Fruit fly (Drosophila melanogaster) whole organism, prepupa: ENCODE measurements around the gene Iml1.
A peak's percentile ranks its signal among the peaks of the same experiment; 100 is the strongest.

Experiments used
- CG10631 ChIP-seq: fragments of 200-800 bp; sonication (Bioruptor generic); optimal IDR thresholded peaks from 2 replicates; lab custom pipeline; 2016; ENCODE audit warnings: missing biosample characterization, missing genetic modification characterization
- CG11294 ChIP-seq: fragments of 200-800 bp; sonication (Bioruptor generic); IDR thresholded peaks from 2 replicates; pipeline ENCODE4 v1.3.6; 2022; ENCODE audit warnings: missing biosample characterization, missing genetic modification characterization
- CG11902 ChIP-seq: fragments of 200-800 bp; sonication (Bioruptor generic); optimal IDR thresholded peaks from 3 replicates; lab custom pipeline; 2016; ENCODE audit warnings: missing biosample characterization, missing genetic modification characterization
- CG1621 ChIP-seq: fragments of 200-800 bp; sonication (Bioruptor generic); optimal IDR thresholded peaks from 3 replicates; lab custom pipeline; 2018; ENCODE audit warnings: missing biosample characterization, mild to moderate bottlenecking, missing genetic modification characterization
- CG16779 ChIP-seq: fragments of 200-800 bp; sonication (Bioruptor generic); optimal IDR thresholded peaks from 3 replicates; lab custom pipeline; 2017; ENCODE audit warnings: missing biosample characterization, mild to moderate bottlenecking, missing genetic modification characterization
- CG32006 ChIP-seq: fragments of 200-800 bp; sonication (Bioruptor generic); optimal IDR thresholded peaks from 3 replicates; lab custom pipeline; 2017; ENCODE audit warnings: missing biosample characterization, mild to moderate bottlenecking, missing genetic modification characterization
- CG34406 ChIP-seq: fragments of 200-800 bp; sonication (Bioruptor generic); optimal IDR thresholded peaks from 3 replicates; lab custom pipeline; 2016; ENCODE audit warnings: missing biosample characterization, missing genetic modification characterization
- CG3919 ChIP-seq: fragments of 200-800 bp; sonication (Bioruptor generic); optimal IDR thresholded peaks from 3 replicates; lab custom pipeline; 2016; ENCODE audit warnings: missing biosample characterization, missing genetic modification characterization
- CG6163 ChIP-seq: fragments of 200-800 bp; sonication (Bioruptor generic); IDR thresholded peaks from 3 replicates; pipeline ENCODE4 v1.3.6; 2022; ENCODE audit warnings: missing biosample characterization, missing genetic modification characterization
- CG6808 ChIP-seq: fragments of 200-800 bp; sonication (Bioruptor generic); optimal IDR thresholded peaks from 3 replicates; lab custom pipeline; 2017; ENCODE audit warnings: missing biosample characterization, missing genetic modification characterization, mild to moderate bottlenecking, moderate library complexity, missing genetic modification reagents
- CG6854 ChIP-seq: fragments of 200-800 bp; sonication (Bioruptor generic); optimal IDR thresholded peaks from 2 replicates; lab custom pipeline; 2017; ENCODE audit warnings: missing biosample characterization, mild to moderate bottlenecking, missing genetic modification characterization
- CG8119 ChIP-seq: fragments of 200-800 bp; sonication (Bioruptor generic); IDR thresholded peaks from 3 replicates; pipeline ENCODE4 v1.3.6; 2022; ENCODE audit warnings: missing biosample characterization, missing genetic modification characterization
- CG8319 ChIP-seq: fragments of 200-800 bp; sonication (Bioruptor generic); optimal IDR thresholded peaks from 3 replicates; lab custom pipeline; 2016; ENCODE audit warnings: missing biosample characterization, missing genetic modification characterization
- CG9139 ChIP-seq: fragments of 200-800 bp; sonication (Bioruptor generic); optimal IDR thresholded peaks from 3 replicates; lab custom pipeline; 2017; ENCODE audit warnings: missing biosample characterization, mild to moderate bottlenecking, missing genetic modification characterization
- Eip75B ChIP-seq: fragments of 200-800 bp; sonication (Bioruptor generic); optimal IDR thresholded peaks from 3 replicates; lab custom pipeline; 2016; ENCODE audit warnings: missing biosample characterization, missing genetic modification characterization
- Eip78C ChIP-seq: fragments of 200-800 bp; sonication (Bioruptor generic); peaks from one replicate; lab custom pipeline; 2016; ENCODE audit warnings: missing biosample characterization, missing genetic modification characterization
- Eip93F ChIP-seq: fragments of 200-800 bp; sonication (Bioruptor generic); optimal IDR thresholded peaks from 2 replicates; lab custom pipeline; 2016; ENCODE audit warnings: missing biosample characterization, mild to moderate bottlenecking, missing genetic modification characterization
- Ets21C ChIP-seq: fragments of 200-800 bp; sonication (Bioruptor generic); optimal IDR thresholded peaks from 3 replicates; lab custom pipeline; 2016; ENCODE audit warnings: missing biosample characterization, missing genetic modification characterization
- Ets96B ChIP-seq: fragments of 200-800 bp; optimal IDR thresholded peaks from 2 replicates; lab custom pipeline; 2019; ENCODE audit warnings: missing biosample characterization, mild to moderate bottlenecking, missing genetic modification characterization, moderate library complexity
- Gug ChIP-seq: fragments of 200-800 bp; sonication (Bioruptor generic); IDR thresholded peaks from 2 replicates; pipeline ENCODE4 v1.3.6; 2022; ENCODE audit warnings: missing biosample characterization, missing genetic modification characterization
- Hr39 ChIP-seq: fragments of 200-800 bp; sonication (Bioruptor generic); optimal IDR thresholded peaks from 2 replicates; lab custom pipeline; 2016; ENCODE audit warnings: missing biosample characterization, missing genetic modification characterization
- OdsH ChIP-seq: fragments of 200-800 bp; sonication (Bioruptor generic); optimal IDR thresholded peaks from 3 replicates; lab custom pipeline; 2016; ENCODE audit warnings: missing biosample characterization, missing genetic modification characterization
- Smox ChIP-seq: fragments of 200-800 bp; sonication (Bioruptor generic); optimal IDR thresholded peaks from 3 replicates; lab custom pipeline; 2016; ENCODE audit warnings: missing biosample characterization, missing genetic modification characterization
- Sox102F ChIP-seq: fragments of 200-800 bp; sonication (Bioruptor generic); optimal IDR thresholded peaks from 2 replicates; lab custom pipeline; 2016; ENCODE audit warnings: missing biosample characterization, mild to moderate bottlenecking, missing genetic modification characterization
- Sox15 ChIP-seq: fragments of 200-800 bp; sonication (Bioruptor generic); optimal IDR thresholded peaks from 3 replicates; lab custom pipeline; 2016; ENCODE audit warnings: missing biosample characterization, missing genetic modification characterization
- achi ChIP-seq: fragments of 200-800 bp; sonication (Bioruptor generic); optimal IDR thresholded peaks from 3 replicates; lab custom pipeline; 2016; ENCODE audit warnings: missing biosample characterization, missing genetic modification characterization
- acj6 ChIP-seq: fragments of 200-800 bp; sonication (Bioruptor generic); optimal IDR thresholded peaks from 3 replicates; lab custom pipeline; 2016; ENCODE audit warnings: missing biosample characterization, missing genetic modification characterization
- cyc ChIP-seq: fragments of 200-800 bp; sonication (Bioruptor generic); optimal IDR thresholded peaks from 3 replicates; lab custom pipeline; 2016; ENCODE audit warnings: missing biosample characterization, missing genetic modification characterization
- dac ChIP-seq: fragments of 200-800 bp; sonication (Bioruptor generic); optimal IDR thresholded peaks from 2 replicates; lab custom pipeline; 2017; ENCODE audit warnings: missing biosample characterization, mild to moderate bottlenecking, missing genetic modification characterization
- fd59A ChIP-seq: fragments of 200-800 bp; sonication (Bioruptor generic); optimal IDR thresholded peaks from 2 replicates; lab custom pipeline; 2017; ENCODE audit warnings: missing biosample characterization, mild to moderate bottlenecking, missing genetic modification characterization, missing genetic modification reagents
- fd85E ChIP-seq: fragments of 200-800 bp; sonication (Bioruptor generic); optimal IDR thresholded peaks from 3 replicates; lab custom pipeline; 2016; ENCODE audit warnings: missing biosample characterization, missing genetic modification characterization
- fkh ChIP-seq: fragments of 200-800 bp; sonication (Bioruptor generic); optimal IDR thresholded peaks from 3 replicates; lab custom pipeline; 2017; ENCODE audit warnings: missing biosample characterization, mild to moderate bottlenecking, missing genetic modification characterization, moderate library complexity
- lz ChIP-seq: fragments of 200-800 bp; sonication (Bioruptor generic); optimal IDR thresholded peaks from 3 replicates; lab custom pipeline; 2016; ENCODE audit warnings: missing biosample characterization, missing genetic modification characterization
- net ChIP-seq: fragments of 200-800 bp; sonication (Bioruptor generic); optimal IDR thresholded peaks from 3 replicates; lab custom pipeline; 2016; ENCODE audit warnings: missing biosample characterization, missing genetic modification characterization
- pdm3 ChIP-seq: fragments of 200-800 bp; sonication (Bioruptor generic); optimal IDR thresholded peaks from 3 replicates; lab custom pipeline; 2016; ENCODE audit warnings: missing biosample characterization, missing genetic modification characterization
- salr ChIP-seq, 2 experiments: fragments of 200-800 bp; sonication (Bioruptor generic); optimal IDR thresholded peaks; 3 replicates each; lab custom pipeline; 2016 to 2018; ENCODE audit warnings: missing biosample characterization in 2 of 2, missing genetic modification characterization in 2 of 2, mild to moderate bottlenecking in 1 of 2
- vri ChIP-seq: fragments of 200-800 bp; sonication (Bioruptor generic); optimal IDR thresholded peaks from 3 replicates; lab custom pipeline; 2016; ENCODE audit warnings: missing biosample characterization, mild to moderate bottlenecking, missing genetic modification characterization

The Iml1 gene

DNA sequence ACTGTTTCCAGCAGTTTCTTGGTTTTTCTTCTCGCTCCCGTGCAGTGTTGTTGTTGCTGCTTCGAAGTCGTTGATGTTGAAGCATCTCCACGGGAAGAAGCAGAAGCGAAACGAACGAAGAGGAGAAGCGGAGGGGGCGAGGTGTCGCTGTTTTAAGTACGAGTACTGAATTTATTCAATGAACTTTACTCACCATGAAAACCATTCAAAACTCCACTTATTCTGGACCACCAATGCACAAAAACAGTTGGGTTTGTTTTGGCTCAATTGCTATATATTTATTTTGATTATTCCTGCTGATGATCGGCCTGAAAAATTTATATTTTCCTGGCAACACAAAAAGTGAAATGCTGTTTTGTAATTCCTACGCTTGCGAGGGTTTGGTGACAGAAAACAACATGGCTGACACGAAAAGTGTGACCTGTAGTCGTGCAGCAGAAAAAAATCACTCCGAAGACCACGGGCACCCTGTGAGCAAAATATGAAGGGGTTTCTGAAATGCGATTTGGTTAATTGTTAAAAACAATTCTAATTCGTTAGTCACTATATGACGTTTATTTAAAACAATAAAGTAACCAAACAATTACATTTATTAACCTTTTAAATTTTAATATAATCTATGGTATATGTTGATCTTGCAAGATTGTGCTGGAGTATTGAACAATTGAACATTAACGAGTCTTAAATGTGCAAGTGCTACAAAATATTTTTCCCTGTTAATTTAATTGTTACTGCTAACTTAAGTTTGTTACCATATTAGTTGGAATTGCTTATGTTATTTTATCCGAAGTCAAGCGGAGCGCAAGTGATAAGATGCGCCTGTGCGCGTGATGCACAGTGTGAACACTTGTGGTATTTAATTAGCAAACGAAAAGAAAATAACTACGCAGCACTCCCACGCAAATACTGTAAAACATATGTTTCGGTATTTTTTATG lies 34.7 kb upstream of the Iml1 start, which contains the start of gene CG7879 (continued):
- no peak for TF ChIP-seq salr (GFP tag; optimal IDR thresholded peaks at IDR 0.05; lab: Kevin White, UChicago)
- TF ChIP-seq CG8119 (GFP tag; lab: Robert Waterston, UW) = no peak
- TF ChIP-seq Eip78C = peak; percentile 73
- TF ChIP-seq CG10631 (GFP tag; lab: Kevin White, UChicago) = peak; percentile 50
- TF ChIP-seq lz = peak; percentile 19
- peak; percentile 29 for TF ChIP-seq CG3919 (GFP tag; lab: Kevin White, UChicago)
- TF ChIP-seq Eip93F (GFP tag; lab: Kevin White, UChicago) = no peak
- TF ChIP-seq CG6854 (GFP tag; lab: Kevin White, UChicago) = peak; percentile 63
- TF ChIP-seq achi (GFP tag; lab: Kevin White, UChicago) = no peak
- TF ChIP-seq fd85E (GFP tag; lab: Kevin White, UChicago) = no peak
- no peak for TF ChIP-seq CG9139 (GFP tag; lab: Kevin White, UChicago)
- no peak for TF ChIP-seq Ets96B (tag; lab: Kevin White, UChicago)
- TF ChIP-seq vri (GFP tag; lab: Kevin White, UChicago) = peak; percentile 52
- peak; percentile 48 for TF ChIP-seq OdsH (GFP tag; lab: Kevin White, UChicago)
- TF ChIP-seq Sox102F (GFP tag; lab: Kevin White, UChicago) = peak; percentile 23
- TF ChIP-seq Sox15 = peak; percentile 11
- TF ChIP-seq CG11294 (GFP tag; lab: Robert Waterston, UW) = no peak
- no peak for TF ChIP-seq fd59A (GFP tag; lab: Kevin White, UChicago)
- no peak for TF ChIP-seq Gug (GFP tag; lab: Robert Waterston, UW)
- TF ChIP-seq Smox (GFP tag; lab: Kevin White, UChicago) = no peak
- peak; percentile 55 for TF ChIP-seq net (GFP tag; lab: Kevin White, UChicago)
- TF ChIP-seq pdm3 (GFP tag; lab: Kevin White, UChicago) = no peak
- TF ChIP-seq fkh = no peak
- TF ChIP-seq acj6 (GFP tag; lab: Kevin White, UChicago) = no peak
- TF ChIP-seq CG34406 (GFP tag; lab: Kevin White, UChicago) = no peak
- TF ChIP-seq CG16779 (tag; lab: Kevin White, UChicago) = peak; percentile 50
- no peak for TF ChIP-seq CG6808 (GFP tag; lab: Kevin White, UChicago)
- no peak for TF ChIP-seq Eip75B (GFP tag; lab: Kevin White, UChicago)
- TF ChIP-seq dac (GFP tag; lab: Kevin White, UChicago) = no peak
- peak; percentile 7 for TF ChIP-seq cyc
- no peak for TF ChIP-seq Ets21C (GFP tag; lab: Kevin White, UChicago)
- no peak for TF ChIP-seq CG32006 (GFP tag; lab: Kevin White, UChicago)
- no peak for TF ChIP-seq Hr39 (GFP tag; lab: Kevin White, UChicago)
- TF ChIP-seq CG8319 (GFP tag; lab: Kevin White, UChicago) = no peak
- peak; percentile 34; the same call in 2 of the 3 replicates for TF ChIP-seq CG6163 (GFP tag; lab: Robert Waterston, UW)

DNA sequence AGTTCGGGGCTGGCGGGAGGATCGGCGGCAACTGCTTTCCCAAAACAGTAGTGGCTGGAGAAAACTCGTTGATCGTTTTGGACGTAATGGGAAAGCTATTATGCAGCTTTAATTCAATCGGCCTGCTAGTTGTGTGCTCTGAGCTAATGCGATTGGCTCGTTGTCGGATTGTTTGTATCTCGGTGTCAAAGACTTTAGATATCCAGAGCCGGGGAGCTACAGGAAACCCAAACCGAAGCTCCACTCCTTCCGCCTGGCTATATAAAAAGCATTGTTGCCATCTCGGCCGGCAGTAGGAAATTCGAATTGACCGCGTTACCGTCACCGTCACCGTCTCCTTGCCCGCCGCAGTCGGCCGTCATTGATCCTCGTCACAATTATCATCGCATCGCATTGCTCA lies 31.3 kb upstream of the Iml1 start, which contains the start of gene CG12003:
Gene CG12003 (plus strand): TSS at position 301 of the 400 bp plus-strand sequence.
- TF ChIP-seq fd85E (GFP tag; lab: Kevin White, UChicago) (no peak), Hr39 (GFP tag; lab: Kevin White, UChicago) (no peak), fkh (no peak), Ets21C (GFP tag; lab: Kevin White, UChicago) (no peak), CG8319 (GFP tag; lab: Kevin White, UChicago) (no peak), CG11294 (GFP tag; lab: Robert Waterston, UW) (no peak), CG11902 (no peak), Eip78C (no peak), OdsH (GFP tag; lab: Kevin White, UChicago) (no peak), lz (no peak), acj6 (GFP tag; lab: Kevin White, UChicago) (no peak), CG1621 (no peak)
